Worm (Caenorhabditis elegans) whole organism, late embryonic: Measurements from ENCODE around the gene C01B9.4.

Experiments
- C08G9.2 ChIP-seq: sonication (generic microtip); optimal IDR thresholded peaks from 2 replicates; lab custom pipeline; 2016; ENCODE audit warnings: mild to moderate bottlenecking, missing genetic modification characterization, moderate library complexity, missing compliant biosample characterization
- K09A11.1 ChIP-seq: sonication (generic microtip); optimal IDR thresholded peaks from 2 replicates; lab custom pipeline; 2017; ENCODE audit warnings: antibody characterized with exemption, mild to moderate bottlenecking, missing genetic modification characterization, missing compliant biosample characterization; ENCODE audit not compliant: insufficient read depth
- ahr-1 ChIP-seq: sonication (generic microtip); optimal IDR thresholded peaks from 2 replicates; lab custom pipeline; 2016; ENCODE audit warnings: missing genetic modification characterization, missing compliant biosample characterization
- ama-1 ChIP-seq: fragments of 150-350 bp; optimal IDR thresholded peaks from 2 replicates; lab custom pipeline; 2014
- ceh-14 ChIP-seq: sonication (generic microtip); optimal IDR thresholded peaks from 2 replicates; lab custom pipeline; 2016; ENCODE audit warnings: missing genotype, missing genetic modification characterization, missing compliant biosample characterization
- ceh-18 ChIP-seq: sonication (generic microtip); optimal IDR thresholded peaks from 2 replicates; lab custom pipeline; 2016; ENCODE audit warnings: missing genetic modification characterization, missing compliant biosample characterization
- ceh-2 ChIP-seq: sonication (generic microtip); optimal IDR thresholded peaks from 2 replicates; lab custom pipeline; 2016; ENCODE audit warnings: missing genotype, missing genetic modification characterization, missing compliant biosample characterization
- ceh-31 ChIP-seq: sonication (generic microtip); optimal IDR thresholded peaks from 2 replicates; lab custom pipeline; 2016; ENCODE audit warnings: missing genetic modification characterization, missing compliant biosample characterization
- ceh-34 ChIP-seq: sonication (generic microtip); optimal IDR thresholded peaks from 2 replicates; lab custom pipeline; 2016; ENCODE audit warnings: mild to moderate bottlenecking, missing genetic modification characterization, missing compliant biosample characterization
- ceh-48 ChIP-seq: sonication (generic microtip); optimal IDR thresholded peaks from 2 replicates; lab custom pipeline; 2016; ENCODE audit warnings: missing genetic modification characterization, inconsistent platforms, missing compliant biosample characterization
- ceh-6 ChIP-seq: fragments of 200-800 bp; sonication (Bioruptor generic); optimal IDR thresholded peaks from 2 replicates; lab custom pipeline; 2018; ENCODE audit warnings: mild to moderate bottlenecking, missing genetic modification characterization, missing compliant biosample characterization
- che-1 ChIP-seq: sonication (generic microtip); optimal IDR thresholded peaks from 2 replicates; lab custom pipeline; 2016; ENCODE audit warnings: mild to moderate bottlenecking, missing genetic modification characterization, missing compliant biosample characterization
- dve-1 ChIP-seq: sonication (generic microtip); optimal IDR thresholded peaks from 2 replicates; lab custom pipeline; 2017; ENCODE audit warnings: antibody characterized with exemption, mild to moderate bottlenecking, missing genetic modification characterization, missing compliant biosample characterization
- elt-2 ChIP-seq: sonication (generic microtip); optimal IDR thresholded peaks from 2 replicates; lab custom pipeline; 2016; ENCODE audit warnings: missing genetic modification reagents, missing genetic modification characterization, missing compliant biosample characterization
- elt-4 ChIP-seq: sonication (generic microtip); optimal IDR thresholded peaks from 2 replicates; lab custom pipeline; 2016; ENCODE audit warnings: missing genetic modification characterization, missing compliant biosample characterization
- ets-4 ChIP-seq: sonication (generic microtip); optimal IDR thresholded peaks from 2 replicates; lab custom pipeline; 2016; ENCODE audit warnings: missing genetic modification characterization, missing compliant biosample characterization
- fax-1 ChIP-seq: sonication (generic microtip); optimal IDR thresholded peaks from 2 replicates; lab custom pipeline; 2016; ENCODE audit warnings: missing genotype, missing genetic modification characterization, missing compliant biosample characterization
- fkh-6 ChIP-seq: sonication (generic microtip); optimal IDR thresholded peaks from 2 replicates; lab custom pipeline; 2016; ENCODE audit warnings: missing genetic modification characterization, missing compliant biosample characterization
- hlh-13 ChIP-seq: fragments of 200-800 bp; sonication (Bioruptor generic); optimal IDR thresholded peaks from 2 replicates; lab custom pipeline; 2018; ENCODE audit warnings: mild to moderate bottlenecking, missing genetic modification characterization, missing compliant biosample characterization
- hlh-15 ChIP-seq: sonication (generic microtip); optimal IDR thresholded peaks from 2 replicates; lab custom pipeline; 2016; ENCODE audit warnings: missing genetic modification characterization, missing compliant biosample characterization
- mec-3 ChIP-seq: sonication (generic microtip); optimal IDR thresholded peaks from 2 replicates; lab custom pipeline; 2016; ENCODE audit warnings: borderline replicate concordance, missing genetic modification characterization, missing compliant biosample characterization
- npax-4 ChIP-seq: sonication (generic microtip); optimal IDR thresholded peaks from 2 replicates; lab custom pipeline; 2016; ENCODE audit warnings: missing genetic modification characterization, missing compliant biosample characterization
- odd-2 ChIP-seq: sonication (generic microtip); optimal IDR thresholded peaks from 2 replicates; lab custom pipeline; 2017; ENCODE audit warnings: antibody characterized with exemption, mild to moderate bottlenecking, missing genetic modification characterization, missing compliant biosample characterization
- pag-3 ChIP-seq: sonication (generic microtip); optimal IDR thresholded peaks from 2 replicates; lab custom pipeline; 2016; ENCODE audit warnings: missing compliant biosample characterization, missing genetic modification characterization, borderline replicate concordance
- pha-2 ChIP-seq: sonication (generic microtip); optimal IDR thresholded peaks from 2 replicates; lab custom pipeline; 2017; ENCODE audit warnings: mild to moderate bottlenecking, missing genetic modification characterization, missing compliant biosample characterization
- pha-4 ChIP-seq: fragments of 150-350 bp; optimal IDR thresholded peaks from 2 replicates; lab custom pipeline; 2018; ENCODE audit warnings: missing biosample characterization, missing genetic modification reagents, missing genetic modification characterization
- sdc-2 ChIP-seq: sonication (generic microtip); optimal IDR thresholded peaks from 2 replicates; lab custom pipeline; 2016; ENCODE audit warnings: missing genotype, missing genetic modification characterization, missing compliant biosample characterization
- sox-4 ChIP-seq: sonication (generic microtip); optimal IDR thresholded peaks from 2 replicates; lab custom pipeline; 2017; ENCODE audit warnings: mild to moderate bottlenecking, missing genetic modification characterization, inconsistent platforms, missing compliant biosample characterization
- ttx-3 ChIP-seq: sonication (generic microtip); optimal IDR thresholded peaks from 2 replicates; lab custom pipeline; 2016; ENCODE audit warnings: missing genetic modification reagents, missing genetic modification characterization, missing compliant biosample characterization
- unc-3 ChIP-seq, 2 experiments: fragments of 200-800 bp in 1 of 2; sonication (Bioruptor generic) in 1 of 2; sonication (generic microtip) in 1 of 2; conservative IDR thresholded peaks in 1 of 2; optimal IDR thresholded peaks in 1 of 2; 2 replicates each; pipeline versions ENCODE4 v1.3.6 to Lab custom; 2016 to 2022; ENCODE audit warnings: missing compliant biosample characterization in 2 of 2, missing genetic modification characterization in 2 of 2, missing genetic modification reagents in 1 of 2
- unc-55 ChIP-seq: sonication (generic microtip); optimal IDR thresholded peaks from 2 replicates; lab custom pipeline; 2017; ENCODE audit warnings: missing biosample characterization, missing genetic modification reagents, missing genetic modification characterization
- zip-5 ChIP-seq: sonication (generic microtip); optimal IDR thresholded peaks from 2 replicates; lab custom pipeline; 2016; ENCODE audit warnings: missing genetic modification characterization, missing compliant biosample characterization

C01B9.4 gene

ce11 chrII:13796312-13796711 lies 12.5 kb upstream of the C01B9.4 start:
- no peak for TF ChIP-seq K09A11.1 (tag; lab: Kevin White, UChicago)
- peak; percentile 94 for TF ChIP-seq dve-1 (tag; lab: Kevin White, UChicago)
- no peak for TF ChIP-seq ceh-14
- TF ChIP-seq ceh-34 (tag; lab: Kevin White, UChicago) = no peak
- no peak for TF ChIP-seq mec-3 (tag; lab: Kevin White, UChicago)
- no peak for TF ChIP-seq sox-4 (tag; lab: Kevin White, UChicago)

ce11 chrII:13795160-13795559 lies 11.4 kb upstream of the C01B9.4 start:
- TF ChIP-seq unc-3 (GFP tag; conservative IDR thresholded peaks at IDR 0.05; lab: Robert Waterston, UW) (no peak), unc-3 (tag; optimal IDR thresholded peaks at IDR 0.05; lab: Kevin White, UChicago) (no peak), sdc-2 (tag; lab: Kevin White, UChicago) (no peak), hlh-13 (no peak), ceh-2 (no peak), ama-1 (no peak), hlh-15 (no peak), che-1 (no peak), ahr-1 (tag; lab: Kevin White, UChicago) (no peak), zip-5 (tag; lab: Kevin White, UChicago) (no peak), pha-4 (tag; lab: Kevin White, UChicago) (no peak), C08G9.2 (tag; lab: Kevin White, UChicago) (no peak)

- no peak for TF ChIP-seq ttx-3 (tag; lab: Kevin White, UChicago)
- no peak for TF ChIP-seq elt-4 (tag; lab: Kevin White, UChicago)
- no peak for TF ChIP-seq fkh-6 (tag; lab: Kevin White, UChicago)
- TF ChIP-seq pag-3 (tag; lab: Kevin White, UChicago) = no peak
- TF ChIP-seq odd-2 (tag; lab: Kevin White, UChicago) = no peak
- no peak for TF ChIP-seq ets-4 (tag; lab: Kevin White, UChicago)
- TF ChIP-seq pha-2 (tag; lab: Kevin White, UChicago) = no peak
- TF ChIP-seq npax-4 (tag; lab: Kevin White, UChicago) = no peak
- no peak for TF ChIP-seq ceh-31 (tag; lab: Kevin White, UChicago)
- no peak for TF ChIP-seq unc-55
- no peak for TF ChIP-seq elt-2 (tag; lab: Kevin White, UChicago)
- no peak for TF ChIP-seq ceh-34 (tag; lab: Kevin White, UChicago)
- no peak for TF ChIP-seq ceh-14
- no peak for TF ChIP-seq C08G9.2 (tag; lab: Kevin White, UChicago)
- TF ChIP-seq mec-3 (tag; lab: Kevin White, UChicago) = no peak
- no peak for TF ChIP-seq fax-1 (tag; lab: Kevin White, UChicago)
Measured at ce11 chrII:13791570-13792279, 7.9 kb upstream of the C01B9.4 start, which contains the start of gene ZK131.11. Gene ZK131.11 (plus strand): TSS chrII:13792229.

ce11 chrII:13790701-13791100 lies 6.9 kb upstream of the C01B9.4 start:
- peak; percentile 9 for TF ChIP-seq ceh-6

- TF ChIP-seq ceh-48 (no peak), ceh-18 (tag; lab: Kevin White, UChicago) (peak; percentile 37)
Measured at ce11 chrII:13789714-13790113, 5.9 kb upstream of the C01B9.4 start.
